Worm (Caenorhabditis elegans): ENCODE results near the gene sur-7.

ce11 chrX:16342256-16342655 lies 34.1 kb upstream of the sur-7 start:
- TF ChIP-seq elt-3 (tag; optimal IDR thresholded peaks at IDR 0.05): no peak
- no peak for TF ChIP-seq ces-1 (GFP tag; optimal IDR thresholded peaks at IDR 0.05)
- TF ChIP-seq unc-62 (GFP tag; optimal IDR thresholded peaks at IDR 0.05): no peak
- no peak for TF ChIP-seq ztf-11 (tag; optimal IDR thresholded peaks at IDR 0.05)
- TF ChIP-seq lin-13 (tag; optimal IDR thresholded peaks at IDR 0.05): no peak
- TF ChIP-seq nhr-237 (tag; optimal IDR thresholded peaks at IDR 0.05): no peak
- TF ChIP-seq lin-32 (GFP tag; optimal IDR thresholded peaks at IDR 0.05): no peak
- TF ChIP-seq elt-1 (tag; optimal IDR thresholded peaks at IDR 0.05; ENCODE audit: borderline replicate concordance, insufficient read depth): no peak
- TF ChIP-seq nhr-12 (tag; optimal IDR thresholded peaks at IDR 0.05): no peak
- no peak for TF ChIP-seq lsy-2 (tag; optimal IDR thresholded peaks at IDR 0.05)
- TF ChIP-seq tbx-8 (GFP tag; optimal IDR thresholded peaks at IDR 0.05): no peak
